Worm (Caenorhabditis elegans): ENCODE data around the gene npr-6.

ce11 chrX:10277118-10277517, 8.4 kb downstream of the npr-6 start:
- TF ChIP-seq zag-1 (tag; optimal IDR thresholded peaks at IDR 0.05) (no peak), nhr-77 (tag; optimal IDR thresholded peaks at IDR 0.05) (no peak), nhr-11 (tag; optimal IDR thresholded peaks at IDR 0.05) (no peak), ama-1 (optimal IDR thresholded peaks at IDR 0.05) (no peak), C34F6.9 (tag; optimal IDR thresholded peaks at IDR 0.05) (no peak)
